Worm (Caenorhabditis elegans) whole organism, L1 larva: Measurements from ENCODE around the gene D1086.11.
"Not testable (repeated sequence)": the region's sequence is repeated elsewhere in the genome, so short reads cannot be mapped to it uniquely, and the experiment has no call there.

Experiments
- ama-1 ChIP-seq: fragments of 150-350 bp; optimal IDR thresholded peaks from 2 replicates; lab custom pipeline; 2014
- ceh-82 ChIP-seq, 3 experiments: fragments of 150-350 bp in 1 of 3; sonication (generic microtip) in 2 of 3; optimal IDR thresholded peaks; 2 replicates each; lab custom pipeline; 2014 to 2017; ENCODE audit warnings: missing biosample characterization in 3 of 3, missing genetic modification characterization in 3 of 3
- fkh-10 ChIP-seq: sonication (generic microtip); optimal IDR thresholded peaks from 2 replicates; lab custom pipeline; 2017; ENCODE audit warnings: missing biosample characterization, missing genetic modification reagents, missing genetic modification characterization
- fos-1 ChIP-seq: fragments of 150-350 bp; optimal IDR thresholded peaks from 2 replicates; lab custom pipeline; 2014; ENCODE audit warnings: missing biosample characterization, missing genetic modification characterization
- hpl-2 ChIP-seq: fragments of 150-350 bp; optimal IDR thresholded peaks from 2 replicates; lab custom pipeline; 2014; ENCODE audit warnings: missing biosample characterization, missing genetic modification reagents, missing genetic modification characterization
- mep-1 ChIP-seq: fragments of 150-350 bp; optimal IDR thresholded peaks from 2 replicates; lab custom pipeline; 2014; ENCODE audit warnings: missing biosample characterization, missing genetic modification characterization
- nhr-11 ChIP-seq: fragments of 150-350 bp; optimal IDR thresholded peaks from 2 replicates; lab custom pipeline; 2014; ENCODE audit warnings: missing biosample characterization, missing genetic modification characterization
- nhr-12 ChIP-seq: sonication (generic microtip); optimal IDR thresholded peaks from 2 replicates; lab custom pipeline; 2017; ENCODE audit warnings: missing biosample characterization, missing genetic modification characterization
- nhr-237 ChIP-seq: fragments of 150-350 bp; optimal IDR thresholded peaks from 2 replicates; lab custom pipeline; 2014; ENCODE audit warnings: missing biosample characterization, missing genetic modification characterization
- nhr-76 ChIP-seq: sonication (generic microtip); optimal IDR thresholded peaks from 2 replicates; lab custom pipeline; 2017; ENCODE audit warnings: missing biosample characterization, missing genetic modification characterization
- nhr-90 ChIP-seq: sonication (generic microtip); optimal IDR thresholded peaks from 2 replicates; lab custom pipeline; 2016; ENCODE audit warnings: mild to moderate bottlenecking, missing genetic modification characterization, missing compliant biosample characterization; ENCODE audit not compliant: poor library complexity
- unc-62 ChIP-seq: fragments of 150-350 bp; optimal IDR thresholded peaks from 2 replicates; lab custom pipeline; 2014; ENCODE audit warnings: missing biosample characterization, missing genetic modification reagents, missing genetic modification characterization
- ztf-11 ChIP-seq, 2 experiments: sonication (generic microtip); optimal IDR thresholded peaks; 2 replicates each; lab custom pipeline; 2016 to 2017; ENCODE audit warnings: missing genetic modification characterization in 2 of 2, missing biosample characterization in 1 of 2, missing compliant biosample characterization in 1 of 2

ce11 chrV:14049274-14049673, 25.0 kb upstream of the D1086.11 start, which contains the start of gene F58D12.1:
- TF ChIP-seq fkh-10 (GFP tag; lab: Kevin White, UChicago); mep-1 (tag; lab: Kevin White, UChicago); nhr-237 (tag; lab: Kevin White, UChicago); unc-62; ama-1 (lab: Kevin White, UChicago); ztf-11 (tag; optimal IDR thresholded peaks at IDR 0.05; lab: Kevin White, UChicago); nhr-90 (tag; lab: Kevin White, UChicago); nhr-76 (tag; lab: Kevin White, UChicago); ceh-82 (tag; optimal IDR thresholded peaks at IDR 0.05; lab: Kevin White, UChicago); hpl-2 (GFP tag; lab: Kevin White, UChicago); nhr-11; fos-1; nhr-12 (tag; lab: Kevin White, UChicago): not testable (repeated sequence)
